Fruit fly (Drosophila melanogaster) whole organism, embryonic: Measurements from ENCODE around the gene ewg.

Experiments used
- Ada2b ChIP-seq: fragments of 200-800 bp; sonication (Bioruptor generic); IDR thresholded peaks from 2 replicates; pipeline ENCODE4 v1.3.6; 2022; ENCODE audit warnings: missing biosample characterization, missing genetic modification characterization
- B-H2 ChIP-seq: fragments of 200-800 bp; sonication (Bioruptor generic); optimal IDR thresholded peaks from 2 replicates; lab custom pipeline; 2018; ENCODE audit warnings: missing biosample characterization, mild to moderate bottlenecking, missing genetic modification characterization
- CG10543 ChIP-seq: fragments of 200-800 bp; sonication (Bioruptor generic); optimal IDR thresholded peaks from 3 replicates; lab custom pipeline; 2017; ENCODE audit warnings: missing biosample characterization, mild to moderate bottlenecking, missing genetic modification characterization, moderate library complexity
- CG11398 ChIP-seq: fragments of 200-800 bp; sonication (Bioruptor generic); optimal IDR thresholded peaks from 2 replicates; lab custom pipeline; 2016; ENCODE audit warnings: missing biosample characterization, missing genetic modification characterization
- CG11695 ChIP-seq: fragments of 200-800 bp; sonication (Bioruptor generic); IDR thresholded peaks from 3 replicates; pipeline ENCODE4 v1.3.6; 2022; ENCODE audit warnings: missing biosample characterization, missing genetic modification characterization
- CG11723 ChIP-seq: fragments of 200-800 bp; sonication (Bioruptor generic); optimal IDR thresholded peaks from 2 replicates; lab custom pipeline; 2017; ENCODE audit warnings: missing biosample characterization, mild to moderate bottlenecking, missing genetic modification characterization
- CG14014 ChIP-seq: fragments of 200-800 bp; sonication (Bioruptor generic); IDR thresholded peaks from 2 replicates; pipeline ENCODE4 v1.3.6; 2022; ENCODE audit warnings: missing biosample characterization, missing genetic modification characterization
- CG1529 ChIP-seq: fragments of 200-800 bp; sonication (Bioruptor generic); optimal IDR thresholded peaks from 3 replicates; lab custom pipeline; 2018; ENCODE audit warnings: missing biosample characterization, missing genetic modification characterization
- CG15601 ChIP-seq: fragments of 200-800 bp; sonication (Bioruptor generic); optimal IDR thresholded peaks from 3 replicates; lab custom pipeline; 2019; ENCODE audit warnings: missing biosample characterization, mild to moderate bottlenecking, missing genetic modification characterization, moderate library complexity
- CG17385 ChIP-seq: fragments of 200-800 bp; sonication (Bioruptor generic); optimal IDR thresholded peaks from 3 replicates; lab custom pipeline; 2018; ENCODE audit warnings: missing biosample characterization, mild to moderate bottlenecking, missing genetic modification characterization
- CG18262 ChIP-seq: fragments of 200-800 bp; optimal IDR thresholded peaks from 3 replicates; lab custom pipeline; 2019; ENCODE audit warnings: missing biosample characterization, mild to moderate bottlenecking, missing genetic modification characterization, moderate library complexity
- CG2116 ChIP-seq: fragments of 200-800 bp; sonication (Bioruptor generic); optimal IDR thresholded peaks from 3 replicates; lab custom pipeline; 2018; ENCODE audit warnings: missing biosample characterization, mild to moderate bottlenecking, missing genetic modification characterization
- CG2120 ChIP-seq: fragments of 200-800 bp; sonication (Bioruptor generic); optimal IDR thresholded peaks from 3 replicates; lab custom pipeline; 2016; ENCODE audit warnings: missing biosample characterization, missing genetic modification characterization
- CG2199 ChIP-seq: fragments of 200-800 bp; sonication (Bioruptor generic); IDR thresholded peaks from 3 replicates; pipeline ENCODE4 v1.3.6; 2022; ENCODE audit warnings: missing biosample characterization, missing genetic modification characterization
- CG2202 ChIP-seq: fragments of 200-800 bp; sonication (Bioruptor generic); optimal IDR thresholded peaks from 2 replicates; lab custom pipeline; 2018; ENCODE audit warnings: missing biosample characterization, mild to moderate bottlenecking, missing genetic modification characterization
- CG32532 ChIP-seq: fragments of 200-800 bp; sonication (Bioruptor generic); IDR thresholded peaks from 2 replicates; pipeline ENCODE4 v1.3.6; 2022; ENCODE audit warnings: missing biosample characterization, missing genetic modification characterization
- CG33557 ChIP-seq: fragments of 200-800 bp; sonication (Bioruptor generic); optimal IDR thresholded peaks from 2 replicates; lab custom pipeline; 2019; ENCODE audit warnings: missing biosample characterization, mild to moderate bottlenecking, missing genetic modification characterization, moderate library complexity
- CG3407 ChIP-seq: fragments of 200-800 bp; sonication (Bioruptor generic); optimal IDR thresholded peaks from 2 replicates; lab custom pipeline; 2018; ENCODE audit warnings: missing biosample characterization, mild to moderate bottlenecking, missing genetic modification characterization
- CG3995 ChIP-seq: fragments of 200-800 bp; sonication (Bioruptor generic); optimal IDR thresholded peaks from 3 replicates; lab custom pipeline; 2016; ENCODE audit warnings: missing biosample characterization, missing genetic modification characterization
- CG6689 ChIP-seq: fragments of 200-800 bp; sonication (Bioruptor generic); IDR thresholded peaks from 2 replicates; pipeline ENCODE4 v1.3.6; 2022; ENCODE audit warnings: missing biosample characterization, missing genetic modification characterization
- CG7987 ChIP-seq: fragments of 200-800 bp; sonication (Bioruptor generic); optimal IDR thresholded peaks from 2 replicates; lab custom pipeline; 2018; ENCODE audit warnings: missing biosample characterization, mild to moderate bottlenecking, missing genetic modification characterization, moderate library complexity
- CG9876 ChIP-seq: fragments of 200-800 bp; sonication (Bioruptor generic); optimal IDR thresholded peaks from 2 replicates; lab custom pipeline; 2016; ENCODE audit warnings: missing biosample characterization, missing genetic modification characterization
- D19B ChIP-seq: fragments of 200-800 bp; sonication (Bioruptor generic); optimal IDR thresholded peaks from 2 replicates; lab custom pipeline; 2017; ENCODE audit warnings: missing biosample characterization, mild to moderate bottlenecking, missing genetic modification characterization
- Gug ChIP-seq: fragments of 200-800 bp; sonication (Bioruptor generic); IDR thresholded peaks from 4 replicates; pipeline ENCODE4 v1.3.6; 2022; ENCODE audit warnings: missing biosample characterization, missing genetic modification characterization
- HLH3B ChIP-seq: fragments of 200-800 bp; sonication (Bioruptor generic); IDR thresholded peaks from 2 replicates; pipeline ENCODE4 v1.3.6; 2022; ENCODE audit warnings: missing biosample characterization, missing genetic modification characterization
- Hey ChIP-seq: fragments of 200-800 bp; sonication (Bioruptor generic); optimal IDR thresholded peaks from 3 replicates; lab custom pipeline; 2018; ENCODE audit warnings: missing biosample characterization, mild to moderate bottlenecking, missing genetic modification characterization
- Hr3 ChIP-seq: fragments of 200-800 bp; sonication (Bioruptor generic); optimal IDR thresholded peaks from 3 replicates; lab custom pipeline; 2016; ENCODE audit warnings: missing biosample characterization, missing genetic modification characterization
- Mad ChIP-seq: fragments of 200-800 bp; sonication (Bioruptor generic); optimal IDR thresholded peaks from 2 replicates; lab custom pipeline; 2016; ENCODE audit warnings: missing biosample characterization, missing genetic modification characterization
- Mrtf ChIP-seq: fragments of 200-800 bp; sonication (Bioruptor generic); IDR thresholded peaks from 3 replicates; pipeline ENCODE4 v1.3.6; 2022; ENCODE audit warnings: missing biosample characterization, missing genetic modification characterization
- Neu2 ChIP-seq: fragments of 200-800 bp; sonication (Bioruptor generic); optimal IDR thresholded peaks from 3 replicates; lab custom pipeline; 2016; ENCODE audit warnings: missing biosample characterization, missing genetic modification characterization, borderline replicate concordance
- Nf-YB ChIP-seq: fragments of 200-800 bp; sonication (Bioruptor generic); optimal IDR thresholded peaks from 3 replicates; lab custom pipeline; 2019; ENCODE audit warnings: missing biosample characterization, mild to moderate bottlenecking, missing genetic modification characterization, moderate library complexity
- Nf-YC ChIP-seq: fragments of 200-800 bp; optimal IDR thresholded peaks from 3 replicates; lab custom pipeline; 2019; ENCODE audit warnings: missing biosample characterization, mild to moderate bottlenecking, missing genetic modification characterization, moderate library complexity
- Optix ChIP-seq: fragments of 200-800 bp; sonication (Bioruptor generic); IDR thresholded peaks from 3 replicates; pipeline ENCODE4 v1.3.6; 2022; ENCODE audit warnings: missing biosample characterization, missing genetic modification characterization
- Sox100B ChIP-seq: fragments of 200-800 bp; sonication (Bioruptor generic); optimal IDR thresholded peaks from 3 replicates; lab custom pipeline; 2018; ENCODE audit warnings: missing biosample characterization, mild to moderate bottlenecking, missing genetic modification characterization
- Sry-β ChIP-seq: fragments of 200-800 bp; sonication (Bioruptor generic); optimal IDR thresholded peaks from 2 replicates; lab custom pipeline; 2018; ENCODE audit warnings: missing biosample characterization, mild to moderate bottlenecking, missing genetic modification characterization, moderate library complexity
- ab ChIP-seq: fragments of 200-800 bp; sonication (Bioruptor generic); optimal IDR thresholded peaks from 2 replicates; lab custom pipeline; 2016; ENCODE audit warnings: missing biosample characterization, missing genetic modification characterization
- az2 ChIP-seq: fragments of 200-800 bp; sonication (Bioruptor generic); optimal IDR thresholded peaks from 3 replicates; lab custom pipeline; 2016; ENCODE audit warnings: missing biosample characterization, missing genetic modification characterization
- crp ChIP-seq, 2 experiments: fragments of 200-800 bp; sonication (Bioruptor generic); optimal IDR thresholded peaks; 2 replicates in 1 of 2; 3 replicates in 1 of 2; lab custom pipeline; 2017; ENCODE audit warnings: missing biosample characterization in 2 of 2, missing genetic modification characterization in 2 of 2, mild to moderate bottlenecking in 1 of 2, moderate library complexity in 1 of 2
- dan ChIP-seq: fragments of 200-800 bp; sonication (Bioruptor generic); IDR thresholded peaks from 2 replicates; pipeline ENCODE4 v1.3.6; 2022; ENCODE audit warnings: missing biosample characterization, missing genetic modification characterization
- emc ChIP-seq: fragments of 200-800 bp; sonication (Bioruptor generic); optimal IDR thresholded peaks from 2 replicates; lab custom pipeline; 2016; ENCODE audit warnings: missing biosample characterization, missing genetic modification characterization
- fd3F ChIP-seq: fragments of 200-800 bp; sonication (Bioruptor generic); optimal IDR thresholded peaks from 2 replicates; lab custom pipeline; 2018; ENCODE audit warnings: missing biosample characterization, mild to moderate bottlenecking, missing genetic modification characterization, moderate library complexity
- gcm2 ChIP-seq: fragments of 200-800 bp; sonication (Bioruptor generic); optimal IDR thresholded peaks from 2 replicates; lab custom pipeline; 2016; ENCODE audit warnings: missing biosample characterization, missing genetic modification characterization
- her ChIP-seq: fragments of 200-800 bp; sonication (Bioruptor generic); optimal IDR thresholded peaks from 2 replicates; lab custom pipeline; 2016; ENCODE audit warnings: missing biosample characterization, missing genetic modification characterization
- insv ChIP-seq, 2 experiments: fragments of 200-800 bp; sonication (Bioruptor generic); optimal IDR thresholded peaks; 3 replicates each; lab custom pipeline; 2016 to 2018; ENCODE audit warnings: missing biosample characterization in 2 of 2, missing genetic modification characterization in 2 of 2
- kni ChIP-seq: fragments of 200-800 bp; sonication (Bioruptor generic); optimal IDR thresholded peaks from 3 replicates; lab custom pipeline; 2017; ENCODE audit warnings: mild to moderate bottlenecking, missing biosample characterization, missing genetic modification reagents, missing genetic modification characterization
- nmo ChIP-seq: fragments of 200-800 bp; sonication (Bioruptor generic); optimal IDR thresholded peaks from 2 replicates; lab custom pipeline; 2018; ENCODE audit warnings: missing biosample characterization, mild to moderate bottlenecking, missing genetic modification characterization, moderate library complexity
- oc ChIP-seq: fragments of 200-800 bp; sonication (Bioruptor generic); optimal IDR thresholded peaks from 2 replicates; lab custom pipeline; 2018; ENCODE audit warnings: missing biosample characterization, mild to moderate bottlenecking, missing genetic modification characterization, moderate library complexity
- pan ChIP-seq, 4 experiments: fragments of >200 bp in 3 of 4; fragments of 200-800 bp in 1 of 4; sonication (Bioruptor generic) in 1 of 4; optimal IDR thresholded peaks in 3 of 4; IDR thresholded peaks in 1 of 4; 2 replicates each; pipeline versions ENCODE4 v1.3.6 to Lab custom; 2017 to 2022; ENCODE audit warnings: missing biosample characterization in 2 of 4, missing genetic modification characterization in 2 of 4, mixed read lengths in 1 of 4
- ro ChIP-seq: fragments of 200-800 bp; sonication (Bioruptor generic); IDR thresholded peaks from 2 replicates; pipeline ENCODE4 v1.3.6; 2022; ENCODE audit warnings: missing biosample characterization, missing genetic modification characterization
- slou ChIP-seq: fragments of 200-800 bp; sonication (Bioruptor generic); optimal IDR thresholded peaks from 3 replicates; lab custom pipeline; 2016; ENCODE audit warnings: missing biosample characterization, missing genetic modification characterization

The ewg gene

dm6 chrX:263728-264344, 15.7 kb downstream of the ewg start, which contains the start of gene CG13377 (continued):
- TF ChIP-seq kni (GFP tag; lab: Kevin White, UChicago): no peak
- TF ChIP-seq fd3F (GFP tag; lab: Kevin White, UChicago): no peak
- no peak for TF ChIP-seq Mad (GFP tag; lab: Kevin White, UChicago)
- TF ChIP-seq CG9876 (GFP tag; lab: Kevin White, UChicago): no peak
- no peak for TF ChIP-seq Neu2
- peak; percentile 1 for TF ChIP-seq CG15601 (tag; lab: Kevin White, UChicago)
- TF ChIP-seq Hey (tag; lab: Kevin White, UChicago): no peak
- TF ChIP-seq CG32532: peak; percentile 64; the same call in 1 of the 2 replicates
- TF ChIP-seq her: no peak
- TF ChIP-seq pan (optimal IDR thresholded peaks at IDR 0.05; lab: Kevin White, UChicago): no peak
- peak in 1 of 2 experiments; percentile 62 for TF ChIP-seq pan (GFP tag; optimal IDR thresholded peaks at IDR 0.05 in 1 of 2, IDR thresholded peaks at IDR 0.05 in 1 of 2)
- TF ChIP-seq ro: no peak
- no peak for TF ChIP-seq Sry-β (GFP tag; lab: Kevin White, UChicago)
- peak; percentile 50; the same call in 1 of the 2 replicates for TF ChIP-seq CG6689 (GFP tag; lab: Robert Waterston, UW)
- no peak for TF ChIP-seq oc (tag; lab: Kevin White, UChicago)
- TF ChIP-seq CG3995 (GFP tag; lab: Kevin White, UChicago): no peak
- TF ChIP-seq CG10543 (GFP tag; lab: Kevin White, UChicago): peak; percentile 43
- TF ChIP-seq crp (GFP tag; optimal IDR thresholded peaks at IDR 0.05; lab: Kevin White, UChicago): no peak
- TF ChIP-seq CG3407 (GFP tag; lab: Kevin White, UChicago): no peak
- TF ChIP-seq Sox100B: peak; percentile 28
- no peak for TF ChIP-seq ab (GFP tag; lab: Kevin White, UChicago)
- TF ChIP-seq Hr3 (GFP tag; lab: Kevin White, UChicago): no peak
- no peak for TF ChIP-seq HLH3B (GFP tag; lab: Robert Waterston, UW)
- no peak for TF ChIP-seq dan (GFP tag; lab: Robert Waterston, UW)
- TF ChIP-seq az2: no peak
- TF ChIP-seq CG2202 (tag; lab: Kevin White, UChicago): no peak
- no peak for TF ChIP-seq nmo (GFP tag; lab: Kevin White, UChicago)
- no peak for TF ChIP-seq Mrtf
- no peak for TF ChIP-seq CG11723 (GFP tag; lab: Kevin White, UChicago)
- TF ChIP-seq CG7987 (GFP tag; lab: Kevin White, UChicago): no peak
- TF ChIP-seq CG2120 (GFP tag; lab: Kevin White, UChicago): peak; percentile 25
- TF ChIP-seq CG11695 (GFP tag; lab: Robert Waterston, UW): 0 out of 3 replicates have a peak, but pooled peaks have one; percentile 25
- no peak for TF ChIP-seq CG11398 (GFP tag; lab: Kevin White, UChicago)
- no peak for TF ChIP-seq slou (GFP tag; lab: Kevin White, UChicago)
- no peak for TF ChIP-seq CG33557
- TF ChIP-seq CG1529 (GFP tag; lab: Kevin White, UChicago): no peak
- peak; percentile 63; the same call in 1 of the 2 replicates for TF ChIP-seq CG14014
- no peak for TF ChIP-seq CG2199 (GFP tag; lab: Robert Waterston, UW)
- TF ChIP-seq B-H2: peak; percentile 3
- TF ChIP-seq Nf-YB (GFP tag; lab: Kevin White, UChicago): no peak
- TF ChIP-seq CG2116 (GFP tag; lab: Kevin White, UChicago): no peak
- TF ChIP-seq insv (GFP tag; optimal IDR thresholded peaks at IDR 0.05; lab: Kevin White, UChicago): no peak
- no peak for TF ChIP-seq D19B (GFP tag; lab: Kevin White, UChicago)
- peak; percentile 30 for TF ChIP-seq CG18262 (tag; lab: Kevin White, UChicago)
- TF ChIP-seq CG17385: peak; percentile 22
- TF ChIP-seq gcm2 (GFP tag; lab: Kevin White, UChicago): no peak
- TF ChIP-seq Nf-YC (tag; lab: Kevin White, UChicago): no peak
- TF ChIP-seq Ada2b (GFP tag; lab: Robert Waterston, UW): 0 out of 2 replicates have a peak, but pooled peaks have one; percentile 29
- no peak for TF ChIP-seq emc (GFP tag; lab: Kevin White, UChicago)
- no peak for TF ChIP-seq Optix (GFP tag; lab: Robert Waterston, UW)
- TF ChIP-seq Gug (GFP tag; lab: Robert Waterston, UW): 0 out of 4 replicates have a peak, but pooled peaks have one; percentile 6
